Worm (Caenorhabditis elegans) whole organism, young adult: Measurements from ENCODE around the gene C32D5.11.

ENCODE experiments used
- B0035.1 ChIP-seq: sonication (generic microtip); optimal IDR thresholded peaks from 2 replicates; lab custom pipeline; 2016; ENCODE audit warnings: missing genetic modification characterization, mild to moderate bottlenecking, missing compliant biosample characterization, missing genotype, missing genetic modification reagents
- B0261.1 ChIP-seq: sonication (generic microtip); optimal IDR thresholded peaks from 2 replicates; lab custom pipeline; 2016; ENCODE audit warnings: mild to moderate bottlenecking, missing genetic modification characterization, moderate library complexity, missing compliant biosample characterization
- C17E4.6 ChIP-seq: fragments of 200-800 bp; sonication (Bioruptor generic); IDR thresholded peaks from 2 replicates; pipeline ENCODE4 v1.3.6; 2022; ENCODE audit warnings: missing genetic modification reagents, missing genetic modification characterization, missing compliant biosample characterization
- F49E8.2 ChIP-seq: sonication (generic microtip); optimal IDR thresholded peaks from 3 replicates; lab custom pipeline; 2017; ENCODE audit warnings: missing genetic modification characterization, mild to moderate bottlenecking, missing compliant biosample characterization, antibody characterized with exemption, moderate library complexity; ENCODE audit not compliant: insufficient read depth
- F57A8.1 ChIP-seq: fragments of 200-800 bp; sonication (Bioruptor generic); optimal IDR thresholded peaks from 2 replicates; lab custom pipeline; 2018; ENCODE audit warnings: mild to moderate bottlenecking, missing genetic modification characterization, moderate library complexity, missing compliant biosample characterization
- T07F8.4 ChIP-seq: sonication (generic microtip); optimal IDR thresholded peaks from 2 replicates; lab custom pipeline; 2016; ENCODE audit warnings: mild to moderate bottlenecking, missing genetic modification characterization, moderate library complexity, missing compliant biosample characterization
- T26A5.8 ChIP-seq: sonication (generic microtip); optimal IDR thresholded peaks from 2 replicates; lab custom pipeline; 2016; ENCODE audit warnings: missing genetic modification characterization, missing compliant biosample characterization
- Y53G8AR.9 ChIP-seq: fragments of 200-800 bp; sonication (Bioruptor generic); conservative IDR thresholded peaks from 2 replicates; pipeline ENCODE4 v1.3.6; 2022; ENCODE audit warnings: missing genetic modification reagents, missing genetic modification characterization, missing compliant biosample characterization
- Y56A3A.18 ChIP-seq: fragments of 200-800 bp; sonication (Bioruptor generic); IDR thresholded peaks from 2 replicates; pipeline ENCODE4 v1.3.6; 2022; ENCODE audit warnings: missing genetic modification reagents, missing genetic modification characterization, missing compliant biosample characterization
- Y95B8A.8 ChIP-seq: fragments of 200-800 bp; sonication (Bioruptor generic); IDR thresholded peaks from 2 replicates; pipeline ENCODE4 v1.3.6; 2022; ENCODE audit warnings: missing genetic modification reagents, missing genetic modification characterization, missing compliant biosample characterization
- ZK185.1 ChIP-seq: sonication (generic microtip); optimal IDR thresholded peaks from 2 replicates; lab custom pipeline; 2016; ENCODE audit warnings: mild to moderate bottlenecking, missing genetic modification characterization, missing compliant biosample characterization; ENCODE audit not compliant: poor library complexity, severe bottlenecking
- ama-1 ChIP-seq, 3 experiments: fragments of 150-350 bp in 1 of 3; sonication (generic microtip) in 2 of 3; optimal IDR thresholded peaks; 2 replicates each; lab custom pipeline; 2014 to 2018; ENCODE audit warnings: missing biosample characterization in 2 of 3, missing genetic modification characterization in 2 of 3, missing genetic modification reagents in 2 of 3
- aptf-2 ChIP-seq: fragments of 200-800 bp; sonication (Bioruptor generic); conservative IDR thresholded peaks from 2 replicates; pipeline ENCODE4 v1.3.6; 2022; ENCODE audit warnings: missing genetic modification reagents, missing genetic modification characterization, missing compliant biosample characterization
- aptf-3 ChIP-seq: fragments of 200-800 bp; sonication (Bioruptor generic); IDR thresholded peaks from 2 replicates; pipeline ENCODE4 v1.3.6; 2022; ENCODE audit warnings: missing genetic modification characterization, missing compliant biosample characterization
- atf-7 ChIP-seq: sonication (generic microtip); optimal IDR thresholded peaks from 2 replicates; lab custom pipeline; 2017; ENCODE audit warnings: mild to moderate bottlenecking, missing genetic modification characterization, missing compliant biosample characterization
- athp-1 ChIP-seq: sonication (generic microtip); optimal IDR thresholded peaks from 2 replicates; lab custom pipeline; 2017; ENCODE audit warnings: mild to moderate bottlenecking, missing genetic modification characterization, missing compliant biosample characterization
- bed-1 ChIP-seq: fragments of 200-800 bp; sonication (Bioruptor generic); IDR thresholded peaks from 2 replicates; pipeline ENCODE4 v1.3.6; 2022; ENCODE audit warnings: missing genetic modification reagents, missing genetic modification characterization, missing compliant biosample characterization
- bed-2 ChIP-seq: fragments of 200-800 bp; sonication (Bioruptor generic); IDR thresholded peaks from 2 replicates; pipeline ENCODE4 v1.3.6; 2022; ENCODE audit warnings: missing genetic modification reagents, missing genetic modification characterization, missing compliant biosample characterization
- cebp-1 ChIP-seq, 2 experiments: fragments of 200-800 bp in 1 of 2; sonication (Bioruptor generic) in 1 of 2; sonication (generic microtip) in 1 of 2; IDR thresholded peaks in 1 of 2; optimal IDR thresholded peaks in 1 of 2; 2 replicates each; pipeline versions ENCODE4 v1.3.6 to Lab custom; 2017 to 2022; ENCODE audit warnings: missing compliant biosample characterization in 2 of 2, missing genetic modification characterization in 2 of 2, mild to moderate bottlenecking in 1 of 2, missing genetic modification reagents in 1 of 2, moderate library complexity in 1 of 2
- ceh-27 ChIP-seq: fragments of 200-800 bp; sonication (Bioruptor generic); optimal IDR thresholded peaks from 2 replicates; lab custom pipeline; 2018; ENCODE audit warnings: mild to moderate bottlenecking, missing genetic modification characterization, moderate library complexity, missing compliant biosample characterization
- ceh-40 ChIP-seq: fragments of 200-800 bp; sonication (Bioruptor generic); IDR thresholded peaks from 2 replicates; pipeline ENCODE4 v1.3.6; 2022; ENCODE audit warnings: missing genetic modification characterization, missing compliant biosample characterization
- ceh-58 ChIP-seq: fragments of 200-800 bp; sonication (Bioruptor generic); IDR thresholded peaks from 2 replicates; pipeline ENCODE4 v1.3.6; 2022; ENCODE audit warnings: missing genetic modification characterization, missing compliant biosample characterization
- dpff-1 ChIP-seq: sonication (generic microtip); optimal IDR thresholded peaks from 2 replicates; lab custom pipeline; 2017; ENCODE audit warnings: mild to moderate bottlenecking, missing genetic modification characterization, missing compliant biosample characterization
- ekl-4 ChIP-seq: fragments of 200-800 bp; sonication (Bioruptor generic); IDR thresholded peaks from 2 replicates; pipeline ENCODE4 v1.3.6; 2022; ENCODE audit warnings: missing genetic modification reagents, missing genetic modification characterization, missing compliant biosample characterization
- fkh-3 ChIP-seq: sonication (generic microtip); optimal IDR thresholded peaks from 2 replicates; lab custom pipeline; 2016; ENCODE audit warnings: mild to moderate bottlenecking, missing genetic modification characterization, missing compliant biosample characterization
- hlh-12 ChIP-seq: sonication (generic microtip); optimal IDR thresholded peaks from 2 replicates; lab custom pipeline; 2016; ENCODE audit warnings: missing genetic modification characterization, missing compliant biosample characterization
- hmg-20 ChIP-seq: fragments of 200-800 bp; sonication (Bioruptor generic); IDR thresholded peaks from 2 replicates; pipeline ENCODE4 v1.3.6; 2022; ENCODE audit warnings: missing genetic modification reagents, missing genetic modification characterization, missing compliant biosample characterization
- hrde-1 ChIP-seq: sonication (generic microtip); optimal IDR thresholded peaks from 2 replicates; lab custom pipeline; 2016; ENCODE audit warnings: missing genetic modification characterization, mild to moderate bottlenecking, missing compliant biosample characterization, moderate library complexity, missing genotype, missing genetic modification reagents, borderline replicate concordance
- lag-1 ChIP-seq: fragments of 200-800 bp; sonication (Bioruptor generic); IDR thresholded peaks from 2 replicates; pipeline ENCODE4 v1.3.6; 2022; ENCODE audit warnings: missing genetic modification reagents, missing genetic modification characterization, missing compliant biosample characterization
- lin-40 ChIP-seq: sonication (generic microtip); optimal IDR thresholded peaks from 2 replicates; lab custom pipeline; 2016; ENCODE audit warnings: missing genetic modification characterization, mild to moderate bottlenecking, missing compliant biosample characterization, missing genotype, missing genetic modification reagents
- lsl-1 ChIP-seq: fragments of 200-800 bp; sonication (Bioruptor generic); optimal IDR thresholded peaks from 2 replicates; lab custom pipeline; 2018; ENCODE audit warnings: mild to moderate bottlenecking, missing genetic modification characterization, moderate library complexity, missing compliant biosample characterization
- mxl-1 ChIP-seq: sonication (generic microtip); optimal IDR thresholded peaks from 2 replicates; lab custom pipeline; 2016; ENCODE audit warnings: missing genetic modification characterization, missing compliant biosample characterization
- nfyb-1 ChIP-seq: fragments of 200-800 bp; sonication (Bioruptor generic); IDR thresholded peaks from 2 replicates; pipeline ENCODE4 v1.3.6; 2022; ENCODE audit warnings: missing genetic modification reagents, missing genetic modification characterization, missing compliant biosample characterization
- nhr-179 ChIP-seq: sonication (generic microtip); optimal IDR thresholded peaks from 2 replicates; lab custom pipeline; 2016; ENCODE audit warnings: mild to moderate bottlenecking, missing genetic modification characterization, missing compliant biosample characterization
- nhr-80 ChIP-seq: sonication (generic microtip); optimal IDR thresholded peaks from 2 replicates; lab custom pipeline; 2016; ENCODE audit warnings: missing genetic modification characterization, missing compliant biosample characterization
- nhr-90 ChIP-seq: sonication (generic microtip); optimal IDR thresholded peaks from 2 replicates; lab custom pipeline; 2016; ENCODE audit warnings: missing genotype, mild to moderate bottlenecking, missing genetic modification characterization, missing compliant biosample characterization
- rec-8 ChIP-seq, 2 experiments: sonication (generic microtip); optimal IDR thresholded peaks; 2 replicates each; lab custom pipeline; 2016; ENCODE audit warnings: mild to moderate bottlenecking in 2 of 2, missing genetic modification characterization in 2 of 2, missing genetic modification reagents in 2 of 2, missing genotype in 2 of 2, missing biosample characterization in 1 of 2, missing compliant biosample characterization in 1 of 2, moderate library complexity in 1 of 2
- repo-1 ChIP-seq: sonication (generic microtip); optimal IDR thresholded peaks from 2 replicates; lab custom pipeline; 2017; ENCODE audit warnings: mild to moderate bottlenecking, missing genetic modification characterization, missing compliant biosample characterization
- snpc-1.1 ChIP-seq: sonication (generic microtip); optimal IDR thresholded peaks from 2 replicates; lab custom pipeline; 2017; ENCODE audit warnings: missing genetic modification characterization, mild to moderate bottlenecking, missing compliant biosample characterization, antibody characterized with exemption, moderate library complexity, missing genotype, missing genetic modification reagents; ENCODE audit not compliant: insufficient read depth
- somi-1 ChIP-seq: fragments of 200-800 bp; sonication (Bioruptor generic); optimal IDR thresholded peaks from 2 replicates; lab custom pipeline; 2018; ENCODE audit warnings: mild to moderate bottlenecking, missing genetic modification characterization, missing compliant biosample characterization
- tbp1 ChIP-seq: fragments of 200-800 bp; sonication (Bioruptor generic); optimal IDR thresholded peaks from 2 replicates; lab custom pipeline; 2018; ENCODE audit warnings: mild to moderate bottlenecking, missing genetic modification characterization, missing compliant biosample characterization
- tbx-9 ChIP-seq: sonication (generic microtip); optimal IDR thresholded peaks from 2 replicates; lab custom pipeline; 2016; ENCODE audit warnings: borderline replicate concordance, missing genetic modification characterization, inconsistent platforms, missing compliant biosample characterization
- unc-62 ChIP-seq: fragments of 150-350 bp; optimal IDR thresholded peaks from 2 replicates; lab custom pipeline; 2014; ENCODE audit warnings: missing biosample characterization, missing genetic modification reagents, missing genetic modification characterization
- zfh-2 ChIP-seq: fragments of 200-800 bp; sonication (Bioruptor generic); conservative IDR thresholded peaks from 2 replicates; pipeline ENCODE4 v1.3.6; 2022; ENCODE audit warnings: missing genetic modification reagents, missing genetic modification characterization, missing compliant biosample characterization
- ztf-22 ChIP-seq: fragments of 200-800 bp; sonication (Bioruptor generic); optimal IDR thresholded peaks from 2 replicates; lab custom pipeline; 2018; ENCODE audit warnings: mild to moderate bottlenecking, missing genetic modification characterization, moderate library complexity, missing compliant biosample characterization
- ztf-28 ChIP-seq: fragments of 200-800 bp; sonication (Bioruptor generic); IDR thresholded peaks from 2 replicates; pipeline ENCODE4 v1.3.6; 2022; ENCODE audit warnings: missing genetic modification reagents, missing genetic modification characterization, missing compliant biosample characterization
- ztf-6 ChIP-seq: fragments of 200-800 bp; sonication (Bioruptor generic); IDR thresholded peaks from 2 replicates; pipeline ENCODE4 v1.3.6; 2022; ENCODE audit warnings: missing genetic modification reagents, missing genetic modification characterization, missing compliant biosample characterization

The C32D5.11 gene

ce11 chrII:6365237-6365815 is 10.1 kb upstream of the C32D5.11 start, which contains the start of the genes ani-2 and clec-88 (continued):
- TF ChIP-seq nhr-179 (tag; lab: Kevin White, UChicago) (no peak), snpc-1.1 (tag; lab: Kevin White, UChicago) (peak; percentile 0), T07F8.4 (tag; lab: Kevin White, UChicago) (no peak), Y56A3A.18 (no peak), ztf-28 (GFP tag; lab: Robert Waterston, UW) (no peak), ekl-4 (GFP tag; lab: Robert Waterston, UW) (no peak), aptf-3 (GFP tag; lab: Robert Waterston, UW) (no peak), ceh-27 (GFP tag; lab: Kevin White, UChicago) (no peak), T26A5.8 (tag; lab: Kevin White, UChicago) (no peak), bed-1 (GFP tag; lab: Robert Waterston, UW) (no peak), zfh-2 (no peak), aptf-2 (GFP tag; lab: Robert Waterston, UW) (no peak), dpff-1 (tag; lab: Kevin White, UChicago) (no peak), tbx-9 (tag; lab: Kevin White, UChicago) (no peak), ztf-22 (GFP tag; lab: Kevin White, UChicago) (no peak), atf-7 (tag; lab: Kevin White, UChicago) (no peak), ztf-6 (GFP tag; lab: Robert Waterston, UW) (no peak), cebp-1 (GFP tag; IDR thresholded peaks at IDR 0.05; lab: Robert Waterston, UW) (no peak), cebp-1 (tag; optimal IDR thresholded peaks at IDR 0.05; lab: Kevin White, UChicago) (no peak), ama-1 (optimal IDR thresholded peaks at IDR 0.05; lab: Kevin White, UChicago) (no peak), ama-1 (GFP tag; optimal IDR thresholded peaks at IDR 0.05; lab: Kevin White, UChicago) (no peak), hrde-1 (tag; lab: Kevin White, UChicago) (no peak), ceh-40 (GFP tag; lab: Robert Waterston, UW) (no peak), somi-1 (GFP tag; lab: Kevin White, UChicago) (no peak), fkh-3 (no peak), tbp1 (GFP tag; lab: Kevin White, UChicago) (peak; percentile 31), lin-40 (no peak), ceh-58 (GFP tag; lab: Robert Waterston, UW) (no peak), nhr-80 (tag; lab: Kevin White, UChicago) (no peak), B0261.1 (tag; lab: Kevin White, UChicago) (no peak), ZK185.1 (tag; lab: Kevin White, UChicago) (no peak), athp-1 (no peak), Y53G8AR.9 (GFP tag; lab: Robert Waterston, UW) (no peak), F49E8.2 (tag; lab: Kevin White, UChicago) (peak; percentile 68), nfyb-1 (GFP tag; lab: Robert Waterston, UW) (no peak), rec-8 (tag; optimal IDR thresholded peaks at IDR 0.05; lab: Kevin White, UChicago) (no peak), hlh-12 (tag; lab: Kevin White, UChicago) (no peak), mxl-1 (no peak), B0035.1 (tag; lab: Kevin White, UChicago) (no peak), C17E4.6 (GFP tag; lab: Robert Waterston, UW) (no peak), hmg-20 (GFP tag; lab: Robert Waterston, UW) (no peak), lsl-1 (GFP tag; lab: Kevin White, UChicago) (peak; percentile 98), repo-1 (no peak), F57A8.1 (no peak), nhr-90 (tag; lab: Kevin White, UChicago) (no peak), lag-1 (GFP tag; lab: Robert Waterston, UW) (no peak), bed-2 (no peak), unc-62 (GFP tag; lab: Kevin White, UChicago) (no peak), Y95B8A.8 (GFP tag; lab: Robert Waterston, UW) (0 out of 2 replicates have a peak, but pooled peaks have one; percentile 8)
